Worm (Caenorhabditis elegans) whole organism, young adult: ENCODE measurements around the gene B0280.17.

Experiments
- C06A6.2 ChIP-seq: fragments of 200-800 bp; sonication (Bioruptor generic); conservative IDR thresholded peaks from 2 replicates; pipeline ENCODE4 v1.3.6; 2022; ENCODE audit warnings: missing genetic modification characterization, missing compliant biosample characterization
- F33H1.4 ChIP-seq: fragments of 200-800 bp; sonication (Bioruptor generic); IDR thresholded peaks from 2 replicates; pipeline ENCODE4 v1.3.6; 2022; ENCODE audit warnings: missing genetic modification reagents, missing genetic modification characterization, missing compliant biosample characterization
- F39B2.1 ChIP-seq: fragments of 200-800 bp; sonication (Bioruptor generic); IDR thresholded peaks from 2 replicates; pipeline ENCODE4 v1.3.6; 2022; ENCODE audit warnings: missing genetic modification reagents, missing genetic modification characterization, missing compliant biosample characterization
- F57A8.1 ChIP-seq: fragments of 200-800 bp; sonication (Bioruptor generic); optimal IDR thresholded peaks from 2 replicates; lab custom pipeline; 2018; ENCODE audit warnings: mild to moderate bottlenecking, missing genetic modification characterization, moderate library complexity, missing compliant biosample characterization
- Y53G8AR.9 ChIP-seq: fragments of 200-800 bp; sonication (Bioruptor generic); conservative IDR thresholded peaks from 2 replicates; pipeline ENCODE4 v1.3.6; 2022; ENCODE audit warnings: missing genetic modification reagents, missing genetic modification characterization, missing compliant biosample characterization
- Y95B8A.8 ChIP-seq: fragments of 200-800 bp; sonication (Bioruptor generic); IDR thresholded peaks from 2 replicates; pipeline ENCODE4 v1.3.6; 2022; ENCODE audit warnings: missing genetic modification reagents, missing genetic modification characterization, missing compliant biosample characterization
- ama-1 ChIP-seq, 3 experiments: fragments of 150-350 bp in 1 of 3; sonication (generic microtip) in 2 of 3; optimal IDR thresholded peaks; 2 replicates each; lab custom pipeline; 2014 to 2018; ENCODE audit warnings: missing biosample characterization in 2 of 3, missing genetic modification characterization in 2 of 3, missing genetic modification reagents in 2 of 3
- athp-1 ChIP-seq: sonication (generic microtip); optimal IDR thresholded peaks from 2 replicates; lab custom pipeline; 2017; ENCODE audit warnings: mild to moderate bottlenecking, missing genetic modification characterization, missing compliant biosample characterization
- attf-5 ChIP-seq: fragments of 200-800 bp; sonication (Bioruptor generic); optimal IDR thresholded peaks from 2 replicates; lab custom pipeline; 2018; ENCODE audit warnings: mild to moderate bottlenecking, missing genetic modification characterization, missing compliant biosample characterization
- bed-1 ChIP-seq: fragments of 200-800 bp; sonication (Bioruptor generic); IDR thresholded peaks from 2 replicates; pipeline ENCODE4 v1.3.6; 2022; ENCODE audit warnings: missing genetic modification reagents, missing genetic modification characterization, missing compliant biosample characterization
- ccch-3 ChIP-seq: fragments of 200-800 bp; sonication (Bioruptor generic); optimal IDR thresholded peaks from 2 replicates; lab custom pipeline; 2018; ENCODE audit warnings: mild to moderate bottlenecking, missing genetic modification characterization, missing compliant biosample characterization
- cebp-1 ChIP-seq, 2 experiments: fragments of 200-800 bp in 1 of 2; sonication (Bioruptor generic) in 1 of 2; sonication (generic microtip) in 1 of 2; IDR thresholded peaks in 1 of 2; optimal IDR thresholded peaks in 1 of 2; 2 replicates each; pipeline versions ENCODE4 v1.3.6 to Lab custom; 2017 to 2022; ENCODE audit warnings: missing compliant biosample characterization in 2 of 2, missing genetic modification characterization in 2 of 2, mild to moderate bottlenecking in 1 of 2, missing genetic modification reagents in 1 of 2, moderate library complexity in 1 of 2
- cebp-2 ChIP-seq: fragments of 200-800 bp; sonication (Bioruptor generic); IDR thresholded peaks from 2 replicates; pipeline ENCODE4 v1.3.6; 2022; ENCODE audit warnings: missing genetic modification characterization, missing compliant biosample characterization
- ceh-27 ChIP-seq: fragments of 200-800 bp; sonication (Bioruptor generic); optimal IDR thresholded peaks from 2 replicates; lab custom pipeline; 2018; ENCODE audit warnings: mild to moderate bottlenecking, missing genetic modification characterization, moderate library complexity, missing compliant biosample characterization
- ceh-40 ChIP-seq: fragments of 200-800 bp; sonication (Bioruptor generic); IDR thresholded peaks from 2 replicates; pipeline ENCODE4 v1.3.6; 2022; ENCODE audit warnings: missing genetic modification characterization, missing compliant biosample characterization
- ceh-91 ChIP-seq: fragments of 200-800 bp; sonication (Bioruptor generic); IDR thresholded peaks from 2 replicates; pipeline ENCODE4 v1.3.6; 2022; ENCODE audit warnings: missing genetic modification reagents, missing genetic modification characterization, missing compliant biosample characterization
- chd-7 ChIP-seq: sonication (generic microtip); optimal IDR thresholded peaks from 2 replicates; lab custom pipeline; 2016; ENCODE audit warnings: mild to moderate bottlenecking, missing genetic modification characterization, moderate library complexity, missing compliant biosample characterization
- die-1 ChIP-seq: sonication (generic microtip); optimal IDR thresholded peaks from 2 replicates; lab custom pipeline; 2016; ENCODE audit warnings: missing genotype, mild to moderate bottlenecking, missing genetic modification characterization, missing compliant biosample characterization
- dox-1 ChIP-seq: fragments of 200-800 bp; sonication (Bioruptor generic); IDR thresholded peaks from 2 replicates; pipeline ENCODE4 v1.3.6; 2022; ENCODE audit warnings: missing genetic modification reagents, missing genetic modification characterization, missing compliant biosample characterization
- egrh-3 ChIP-seq: fragments of 200-800 bp; sonication (Bioruptor generic); IDR thresholded peaks from 2 replicates; pipeline ENCODE4 v1.3.6; 2022; ENCODE audit warnings: missing genetic modification reagents, missing genetic modification characterization, missing compliant biosample characterization
- ekl-4 ChIP-seq: fragments of 200-800 bp; sonication (Bioruptor generic); IDR thresholded peaks from 2 replicates; pipeline ENCODE4 v1.3.6; 2022; ENCODE audit warnings: missing genetic modification reagents, missing genetic modification characterization, missing compliant biosample characterization
- fkh-3 ChIP-seq: sonication (generic microtip); optimal IDR thresholded peaks from 2 replicates; lab custom pipeline; 2016; ENCODE audit warnings: mild to moderate bottlenecking, missing genetic modification characterization, missing compliant biosample characterization
- gei-17 ChIP-seq: fragments of 200-800 bp; sonication (Bioruptor generic); optimal IDR thresholded peaks from 2 replicates; lab custom pipeline; 2018; ENCODE audit warnings: mild to moderate bottlenecking, missing genetic modification characterization, missing compliant biosample characterization
- hmg-20 ChIP-seq: fragments of 200-800 bp; sonication (Bioruptor generic); IDR thresholded peaks from 2 replicates; pipeline ENCODE4 v1.3.6; 2022; ENCODE audit warnings: missing genetic modification reagents, missing genetic modification characterization, missing compliant biosample characterization
- hsf-1 ChIP-seq: fragments of 200-800 bp; sonication (Bioruptor generic); IDR thresholded peaks from 2 replicates; pipeline ENCODE4 v1.3.6; 2022; ENCODE audit warnings: missing genetic modification reagents, missing genetic modification characterization, missing compliant biosample characterization
- lin-35 ChIP-seq, 3 experiments: fragments of 150-350 bp in 2 of 3; sonication (generic microtip) in 1 of 3; optimal IDR thresholded peaks; 2 replicates each; lab custom pipeline; 2014 to 2018; ENCODE audit warnings: missing biosample characterization in 3 of 3, missing genetic modification characterization in 3 of 3, missing genetic modification reagents in 3 of 3
- lin-54 ChIP-seq: fragments of 200-800 bp; sonication (Bioruptor generic); optimal IDR thresholded peaks from 2 replicates; lab custom pipeline; 2018; ENCODE audit warnings: mild to moderate bottlenecking, missing genetic modification characterization, missing compliant biosample characterization
- madf-6 ChIP-seq: fragments of 200-800 bp; sonication (Bioruptor generic); IDR thresholded peaks from 2 replicates; pipeline ENCODE4 v1.3.6; 2022; ENCODE audit warnings: missing genetic modification reagents, missing genetic modification characterization, missing compliant biosample characterization
- nhr-120 ChIP-seq: fragments of 200-800 bp; sonication (Bioruptor generic); IDR thresholded peaks from 2 replicates; pipeline ENCODE4 v1.3.6; 2022; ENCODE audit warnings: missing genetic modification characterization, missing compliant biosample characterization
- nhr-179 ChIP-seq: sonication (generic microtip); optimal IDR thresholded peaks from 2 replicates; lab custom pipeline; 2016; ENCODE audit warnings: mild to moderate bottlenecking, missing genetic modification characterization, missing compliant biosample characterization
- nhr-27 ChIP-seq: fragments of 200-800 bp; sonication (Bioruptor generic); optimal IDR thresholded peaks from 2 replicates; lab custom pipeline; 2018; ENCODE audit warnings: mild to moderate bottlenecking, missing genetic modification characterization, moderate library complexity, missing compliant biosample characterization
- nhr-90 ChIP-seq: sonication (generic microtip); optimal IDR thresholded peaks from 2 replicates; lab custom pipeline; 2016; ENCODE audit warnings: missing genotype, mild to moderate bottlenecking, missing genetic modification characterization, missing compliant biosample characterization
- pbrm-1 ChIP-seq: fragments of 200-800 bp; sonication (Bioruptor generic); IDR thresholded peaks from 2 replicates; pipeline ENCODE4 v1.3.6; 2022; ENCODE audit warnings: missing genetic modification reagents, missing genetic modification characterization, missing compliant biosample characterization
- pha-4 ChIP-seq: fragments of 150-350 bp; sonication (generic microtip); optimal IDR thresholded peaks from 2 replicates; lab custom pipeline; 2014; ENCODE audit warnings: missing biosample characterization, missing genetic modification reagents, missing genetic modification characterization
- rcor-1 ChIP-seq: fragments of 200-800 bp; sonication (Bioruptor generic); IDR thresholded peaks from 2 replicates; pipeline ENCODE4 v1.3.6; 2022; ENCODE audit warnings: missing genetic modification reagents, missing genetic modification characterization, missing compliant biosample characterization
- rec-8 ChIP-seq, 2 experiments: sonication (generic microtip); optimal IDR thresholded peaks; 2 replicates each; lab custom pipeline; 2016; ENCODE audit warnings: mild to moderate bottlenecking in 2 of 2, missing genetic modification characterization in 2 of 2, missing genetic modification reagents in 2 of 2, missing genotype in 2 of 2, missing biosample characterization in 1 of 2, missing compliant biosample characterization in 1 of 2, moderate library complexity in 1 of 2
- snpc-1.3 ChIP-seq: sonication (generic microtip); optimal IDR thresholded peaks from 2 replicates; lab custom pipeline; 2017; ENCODE audit warnings: missing genetic modification characterization, mild to moderate bottlenecking, missing compliant biosample characterization, antibody characterized with exemption, moderate library complexity, missing genotype, missing genetic modification reagents; ENCODE audit not compliant: insufficient read depth
- snpc-3.4 ChIP-seq: sonication (generic microtip); optimal IDR thresholded peaks from 2 replicates; lab custom pipeline; 2017; ENCODE audit warnings: missing genetic modification characterization, mild to moderate bottlenecking, missing compliant biosample characterization, antibody characterized with exemption, moderate library complexity, missing genotype, missing genetic modification reagents
- snpc-4 ChIP-seq, 5 experiments: fragments of 150-350 bp in 1 of 5; sonication (generic microtip) in 4 of 5; optimal IDR thresholded peaks; 2 replicates each; lab custom pipeline; 2014 to 2018; ENCODE audit warnings: missing genetic modification characterization in 5 of 5, missing biosample characterization in 3 of 5, antibody characterized with exemption in 2 of 5, mild to moderate bottlenecking in 2 of 5, missing compliant biosample characterization in 2 of 5, missing genotype in 2 of 5, moderate library complexity in 2 of 5, missing genetic modification reagents in 1 of 5
- unc-130 ChIP-seq: sonication (generic microtip); optimal IDR thresholded peaks from 2 replicates; lab custom pipeline; 2016; ENCODE audit warnings: missing genetic modification reagents, missing genetic modification characterization, missing compliant biosample characterization
- ztf-26 ChIP-seq: sonication (generic microtip); optimal IDR thresholded peaks from 2 replicates; lab custom pipeline; 2017; ENCODE audit warnings: missing genetic modification characterization, missing compliant biosample characterization
- ztf-28 ChIP-seq: fragments of 200-800 bp; sonication (Bioruptor generic); IDR thresholded peaks from 2 replicates; pipeline ENCODE4 v1.3.6; 2022; ENCODE audit warnings: missing genetic modification reagents, missing genetic modification characterization, missing compliant biosample characterization

Gene B0280.17

DNA sequence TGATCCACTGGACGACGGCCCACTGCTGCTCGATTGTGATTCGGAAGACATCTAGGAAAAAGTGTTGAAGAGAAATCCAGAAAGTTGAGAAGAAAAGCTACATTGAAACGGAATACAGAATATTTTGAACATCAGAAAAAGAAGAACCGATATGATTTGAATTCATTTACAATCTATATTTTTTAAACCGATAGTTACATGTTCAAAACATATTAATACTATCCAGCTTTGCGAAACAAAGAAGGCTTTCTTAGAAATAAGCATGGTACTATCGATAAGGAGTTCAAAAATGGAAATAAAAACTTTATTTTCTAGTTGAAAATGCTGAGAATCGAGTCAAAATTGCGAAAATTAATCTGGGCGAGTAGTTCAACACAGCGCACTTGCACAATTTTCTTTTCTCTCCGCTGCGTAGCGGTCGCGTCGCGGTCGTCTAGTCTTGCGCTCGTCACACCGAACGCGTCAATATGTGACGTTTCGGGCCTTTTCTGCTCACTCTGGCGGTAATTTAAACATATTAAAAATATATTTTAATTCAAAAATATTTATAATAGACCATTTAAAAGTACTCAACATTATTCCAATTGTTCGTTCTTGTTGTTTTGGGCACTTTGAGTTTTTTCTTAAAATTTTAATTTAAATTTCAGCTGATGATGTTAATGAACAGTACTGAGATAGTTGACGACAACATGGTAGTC is 26.3 kb upstream of the B0280.17 start, which contains the start of the genes syf-2 and K04G7.1 (continued):
- TF ChIP-seq snpc-1.3 (peak; percentile 76), ama-1 (optimal IDR thresholded peaks at IDR 0.05; lab: Kevin White, UChicago) (no peak), ama-1 (GFP tag; optimal IDR thresholded peaks at IDR 0.05; lab: Kevin White, UChicago) (no peak), athp-1 (tag; lab: Kevin White, UChicago) (peak; percentile 57), nhr-90 (tag; lab: Kevin White, UChicago) (no peak), pha-4 (tag; lab: Kevin White, UChicago) (peak; percentile 92), lin-35 (GFP tag; optimal IDR thresholded peaks at IDR 0.05; lab: Kevin White, UChicago) (peak; percentile 39 to 93 (median 45)), hmg-20 (GFP tag; lab: Robert Waterston, UW) (no peak), cebp-1 (GFP tag; IDR thresholded peaks at IDR 0.05; lab: Robert Waterston, UW) (peak; percentile 69), cebp-1 (tag; optimal IDR thresholded peaks at IDR 0.05; lab: Kevin White, UChicago) (peak; percentile 87), nhr-120 (GFP tag; lab: Robert Waterston, UW) (no peak), attf-5 (peak; percentile 97), rcor-1 (GFP tag; lab: Robert Waterston, UW) (peak; percentile 88), unc-130 (GFP tag; lab: Kevin White, UChicago) (peak; percentile 62), ccch-3 (GFP tag; lab: Kevin White, UChicago) (no peak), egrh-3 (GFP tag; lab: Robert Waterston, UW) (no peak), rec-8 (tag; optimal IDR thresholded peaks at IDR 0.05; lab: Kevin White, UChicago) (no peak), pbrm-1 (GFP tag; lab: Robert Waterston, UW) (peak; percentile 89), F57A8.1 (GFP tag; lab: Kevin White, UChicago) (no peak), ceh-40 (GFP tag; lab: Robert Waterston, UW) (no peak), snpc-3.4 (tag; lab: Kevin White, UChicago) (peak; percentile 52), dox-1 (GFP tag; lab: Robert Waterston, UW) (peak; percentile 95), F39B2.1 (no peak), hsf-1 (GFP tag; lab: Robert Waterston, UW) (peak; percentile 62; the same call in 1 of the 2 replicates), ekl-4 (GFP tag; lab: Robert Waterston, UW) (peak; percentile 94), ceh-27 (peak; percentile 69), F33H1.4 (GFP tag; lab: Robert Waterston, UW) (peak; percentile 80), bed-1 (GFP tag; lab: Robert Waterston, UW) (no peak), ceh-91 (GFP tag; lab: Robert Waterston, UW) (peak; percentile 72; the same call in 1 of the 2 replicates), ztf-26 (tag; lab: Kevin White, UChicago) (peak; percentile 51), C06A6.2 (GFP tag; lab: Robert Waterston, UW) (peak; percentile 73; the same call in 1 of the 2 replicates), gei-17 (peak; percentile 26), cebp-2 (no peak), lin-54 (GFP tag; lab: Kevin White, UChicago) (peak; percentile 97), madf-6 (GFP tag; lab: Robert Waterston, UW) (peak; percentile 78), ztf-28 (GFP tag; lab: Robert Waterston, UW) (no peak), die-1 (no peak), Y53G8AR.9 (GFP tag; lab: Robert Waterston, UW) (peak; percentile 78), nhr-27 (no peak), chd-7 (tag; lab: Kevin White, UChicago) (peak; percentile 31), snpc-4 (GFP tag; optimal IDR thresholded peaks at IDR 0.05; lab: Kevin White, UChicago) (peak; percentile 77), snpc-4 (tag; optimal IDR thresholded peaks at IDR 0.05; lab: Kevin White, UChicago) (peak; percentile 50 to 81 (median 66)), Y95B8A.8 (GFP tag; lab: Robert Waterston, UW) (peak; percentile 84; the same call in 1 of the 2 replicates), nhr-179 (tag; lab: Kevin White, UChicago) (no peak), fkh-3 (tag; lab: Kevin White, UChicago) (no peak)
